Fruit fly (Drosophila melanogaster): ENCODE data around the gene TrissinR.

Gene TrissinR

dm6 chr2L:5823704-5824103, at the start of gene TrissinR:
Gene TrissinR, plus strand, starts transcription at chr2L:5824004.
- TF ChIP-seq CG10348 (GFP tag; IDR thresholded peaks at IDR 0.05) (no peak), Pif1B (GFP tag; optimal IDR thresholded peaks at IDR 0.05) (no peak), Pif1A (GFP tag; optimal IDR thresholded peaks at IDR 0.05) (no peak), CG14655 (GFP tag; optimal IDR thresholded peaks at IDR 0.05) (no peak), gl (tag; optimal IDR thresholded peaks at IDR 0.05) (no peak), Ets98B (GFP tag; IDR thresholded peaks at IDR 0.05) (no peak), CG13204 (GFP tag; optimal IDR thresholded peaks at IDR 0.05) (no peak), rn (GFP tag; IDR thresholded peaks at IDR 0.05) (no peak), CG9948 (tag; optimal IDR thresholded peaks at IDR 0.05) (no peak), CG34367 (tag; optimal IDR thresholded peaks at IDR 0.05) (no peak), CG15710 (tag; optimal IDR thresholded peaks at IDR 0.05) (no peak), CG8159 (tag; optimal IDR thresholded peaks at IDR 0.05) (no peak), CG17806 (tag; optimal IDR thresholded peaks at IDR 0.05) (no peak), D1 (tag; optimal IDR thresholded peaks at IDR 0.05) (no peak), EcR (GFP tag; optimal IDR thresholded peaks at IDR 0.05) (no peak), CG12605 (GFP tag; IDR thresholded peaks at IDR 0.05) (no peak)

- TF ChIP-seq CG8301 (tag; optimal IDR thresholded peaks at IDR 0.05) (peak; percentile 28), CG13204 (GFP tag; optimal IDR thresholded peaks at IDR 0.05) (no peak), EcR (GFP tag; optimal IDR thresholded peaks at IDR 0.05) (no peak), Snoo (tag; optimal IDR thresholded peaks at IDR 0.05) (no peak), CG4496 (GFP tag; IDR thresholded peaks at IDR 0.05) (no peak), CG10348 (GFP tag; IDR thresholded peaks at IDR 0.05) (no peak), D1 (tag; optimal IDR thresholded peaks at IDR 0.05) (no peak), rn (GFP tag; IDR thresholded peaks at IDR 0.05) (no peak), CG14655 (GFP tag; optimal IDR thresholded peaks at IDR 0.05) (peak; percentile 47), CG15710 (tag; optimal IDR thresholded peaks at IDR 0.05) (peak; percentile 24), Pif1A (GFP tag; optimal IDR thresholded peaks at IDR 0.05) (peak; percentile 37), CG9948 (tag; optimal IDR thresholded peaks at IDR 0.05) (peak; percentile 29), CG17806 (tag; optimal IDR thresholded peaks at IDR 0.05) (peak; percentile 46), CG8159 (tag; optimal IDR thresholded peaks at IDR 0.05) (peak; percentile 38), gl (tag; optimal IDR thresholded peaks at IDR 0.05) (peak; percentile 16), CG12605 (GFP tag; IDR thresholded peaks at IDR 0.05) (0 out of 2 replicates have a peak, but pooled peaks have one; percentile 12)
These were observed 45.6 kb upstream of the TrissinR start for dm6 chr2L:5778157-5778556.

dm6 chr2L:5780703-5781102, 43.1 kb upstream of the TrissinR start:
- TF ChIP-seq CG12605 (GFP tag; IDR thresholded peaks at IDR 0.05): no peak
- TF ChIP-seq Snoo (tag; optimal IDR thresholded peaks at IDR 0.05): no peak
- TF ChIP-seq CG32121 (GFP tag; IDR thresholded peaks at IDR 0.05): no peak
- TF ChIP-seq EcR (GFP tag; optimal IDR thresholded peaks at IDR 0.05): no peak
- TF ChIP-seq CG8301 (tag; optimal IDR thresholded peaks at IDR 0.05): no peak
- TF ChIP-seq CG14655 (GFP tag; optimal IDR thresholded peaks at IDR 0.05): no peak
- no peak for TF ChIP-seq Pif1A (GFP tag; optimal IDR thresholded peaks at IDR 0.05)
- TF ChIP-seq CG8159 (tag; optimal IDR thresholded peaks at IDR 0.05): no peak

- no peak for TF ChIP-seq CG12605 (GFP tag; IDR thresholded peaks at IDR 0.05)
- no peak for TF ChIP-seq EcR (GFP tag; optimal IDR thresholded peaks at IDR 0.05)
- no peak for TF ChIP-seq CG32121 (GFP tag; IDR thresholded peaks at IDR 0.05)
- no peak for TF ChIP-seq Ets98B (GFP tag; IDR thresholded peaks at IDR 0.05)
- TF ChIP-seq CG13204 (GFP tag; optimal IDR thresholded peaks at IDR 0.05): peak; percentile 15
- peak; percentile 20 for TF ChIP-seq CG15710 (tag; optimal IDR thresholded peaks at IDR 0.05)
- no peak for TF ChIP-seq gl (tag; optimal IDR thresholded peaks at IDR 0.05)
- TF ChIP-seq CG9948 (tag; optimal IDR thresholded peaks at IDR 0.05): peak; percentile 37
- peak; percentile 18 for TF ChIP-seq Pif1A (GFP tag; optimal IDR thresholded peaks at IDR 0.05)
- TF ChIP-seq CG17806 (tag; optimal IDR thresholded peaks at IDR 0.05): peak; percentile 27
- TF ChIP-seq CG8301 (tag; optimal IDR thresholded peaks at IDR 0.05): peak; percentile 11
- TF ChIP-seq CG8159 (tag; optimal IDR thresholded peaks at IDR 0.05): no peak
- TF ChIP-seq CG10348 (GFP tag; IDR thresholded peaks at IDR 0.05): no peak
- TF ChIP-seq D1 (tag; optimal IDR thresholded peaks at IDR 0.05): no peak
- TF ChIP-seq CG14655 (GFP tag; optimal IDR thresholded peaks at IDR 0.05): no peak
- no peak; the same call in 2 of the 3 replicates for TF ChIP-seq fd96Ca (GFP tag; IDR thresholded peaks at IDR 0.05)
- peak; percentile 36 for TF ChIP-seq Pif1B (GFP tag; optimal IDR thresholded peaks at IDR 0.05)
- peak; percentile 36; the same call in 2 of the 3 replicates for TF ChIP-seq CG4496 (GFP tag; IDR thresholded peaks at IDR 0.05)
These were observed 42.6 kb upstream of the TrissinR start for dm6 chr2L:5781181-5781580.

- no peak for TF ChIP-seq CG15710 (tag; optimal IDR thresholded peaks at IDR 0.05)
- TF ChIP-seq CG17806 (tag; optimal IDR thresholded peaks at IDR 0.05): no peak
- no peak for TF ChIP-seq CG13204 (GFP tag; optimal IDR thresholded peaks at IDR 0.05)
- no peak for TF ChIP-seq Pif1B (GFP tag; optimal IDR thresholded peaks at IDR 0.05)
- TF ChIP-seq Ets98B (GFP tag; IDR thresholded peaks at IDR 0.05): no peak
- no peak for TF ChIP-seq CG34367 (tag; optimal IDR thresholded peaks at IDR 0.05)
- no peak for TF ChIP-seq CG8301 (tag; optimal IDR thresholded peaks at IDR 0.05)
- no peak for TF ChIP-seq D1 (tag; optimal IDR thresholded peaks at IDR 0.05)
- no peak for TF ChIP-seq rn (GFP tag; IDR thresholded peaks at IDR 0.05)
- no peak for TF ChIP-seq EcR (GFP tag; optimal IDR thresholded peaks at IDR 0.05)
- TF ChIP-seq Snoo (tag; optimal IDR thresholded peaks at IDR 0.05): no peak
- TF ChIP-seq CG32121 (GFP tag; IDR thresholded peaks at IDR 0.05): no peak
- TF ChIP-seq CG4496 (GFP tag; IDR thresholded peaks at IDR 0.05): no peak
- no peak for TF ChIP-seq CG14655 (GFP tag; optimal IDR thresholded peaks at IDR 0.05)
- no peak for TF ChIP-seq CG12605 (GFP tag; IDR thresholded peaks at IDR 0.05)
- no peak for TF ChIP-seq CG10348 (GFP tag; IDR thresholded peaks at IDR 0.05)
- TF ChIP-seq Pif1A (GFP tag; optimal IDR thresholded peaks at IDR 0.05): no peak
These were observed 40.9 kb upstream of the TrissinR start for dm6 chr2L:5782866-5783265.

- no peak for TF ChIP-seq Ets98B (GFP tag; IDR thresholded peaks at IDR 0.05)
- TF ChIP-seq rn (GFP tag; IDR thresholded peaks at IDR 0.05): no peak
- TF ChIP-seq CG15710 (tag; optimal IDR thresholded peaks at IDR 0.05): no peak
- TF ChIP-seq Snoo (tag; optimal IDR thresholded peaks at IDR 0.05): no peak
- no peak for TF ChIP-seq D1 (tag; optimal IDR thresholded peaks at IDR 0.05)
- TF ChIP-seq CG10348 (GFP tag; IDR thresholded peaks at IDR 0.05): no peak
- no peak for TF ChIP-seq CG4496 (GFP tag; IDR thresholded peaks at IDR 0.05)
- TF ChIP-seq CG12605 (GFP tag; IDR thresholded peaks at IDR 0.05): no peak
- peak; percentile 41 for TF ChIP-seq CG13204 (GFP tag; optimal IDR thresholded peaks at IDR 0.05)
- peak; percentile 64 for TF ChIP-seq EcR (GFP tag; optimal IDR thresholded peaks at IDR 0.05)
- TF ChIP-seq CG8301 (tag; optimal IDR thresholded peaks at IDR 0.05): no peak
- TF ChIP-seq CG9948 (tag; optimal IDR thresholded peaks at IDR 0.05): no peak
- TF ChIP-seq fd96Ca (GFP tag; IDR thresholded peaks at IDR 0.05): no peak
These were observed 40.1 kb upstream of the TrissinR start, which contains the start of gene CG31913 for dm6 chr2L:5783731-5784130. Gene CG31913, plus strand, starts transcription at chr2L:5784031.
